Fruit fly (Drosophila melanogaster) whole organism, pupa: ENCODE results near the gene CG7368.
"Not testable (repeated sequence)": the region's sequence is repeated elsewhere in the genome, so short reads cannot be mapped to it uniquely, and the experiment has no call there.

Source experiments
- CG15710 ChIP-seq: fragments of 200-800 bp; sonication (Bioruptor generic); optimal IDR thresholded peaks from 2 replicates; lab custom pipeline; 2018; ENCODE audit warnings: missing biosample characterization, mild to moderate bottlenecking, missing genetic modification characterization, moderate library complexity
- Pif1B ChIP-seq: fragments of 200-800 bp; sonication (Bioruptor generic); optimal IDR thresholded peaks from 3 replicates; lab custom pipeline; 2016; ENCODE audit warnings: missing biosample characterization, missing genetic modification characterization

DNA sequence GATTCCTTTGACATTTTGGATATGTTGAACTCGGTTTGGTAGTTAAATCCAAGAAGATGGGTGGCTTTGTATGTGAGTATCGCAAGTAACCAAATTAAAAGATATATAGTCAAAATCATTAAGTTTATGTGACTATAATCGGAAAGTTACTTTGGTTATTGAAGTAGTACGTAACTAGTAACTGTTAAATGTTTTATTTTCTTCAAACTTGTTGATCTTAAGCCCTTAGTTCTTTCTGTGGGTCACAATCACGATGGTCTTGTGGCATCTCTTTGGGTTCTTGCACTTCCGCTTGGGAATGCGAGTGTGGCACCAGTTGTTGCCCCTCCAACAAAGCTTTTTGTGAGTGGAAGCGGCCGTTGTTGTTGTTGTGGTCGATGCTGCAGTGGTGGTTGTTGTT, 20.1 kb upstream of the CG7368 start, which contains the start of gene CG33489:
- TF ChIP-seq CG15710 (tag; lab: Kevin White, UChicago); Pif1B (GFP tag; lab: Kevin White, UChicago): not testable (repeated sequence)
